Fruit fly (Drosophila melanogaster) whole organism, embryonic: ENCODE results near the gene tplus3a.

ENCODE experiments used
- Abd-B ChIP-seq: fragments of 200-800 bp; sonication (Bioruptor generic); optimal IDR thresholded peaks from 2 replicates; lab custom pipeline; 2018; ENCODE audit warnings: missing biosample characterization, mild to moderate bottlenecking, missing genetic modification characterization, moderate library complexity
- CG10979 ChIP-seq: fragments of 200-800 bp; sonication (Bioruptor generic); optimal IDR thresholded peaks from 2 replicates; lab custom pipeline; 2018; ENCODE audit warnings: missing biosample characterization, mild to moderate bottlenecking, missing genetic modification characterization, moderate library complexity
- CTCF ChIP-seq: fragments of 200-800 bp; sonication (Bioruptor generic); optimal IDR thresholded peaks from 2 replicates; lab custom pipeline; 2017; ENCODE audit warnings: missing biosample characterization, mild to moderate bottlenecking, missing genetic modification characterization, moderate library complexity
- Dll ChIP-seq: fragments of 200-800 bp; sonication (Bioruptor generic); IDR thresholded peaks from 4 replicates; pipeline ENCODE4 v1.3.6; 2022; ENCODE audit warnings: missing biosample characterization, missing genetic modification characterization; ENCODE audit not compliant: partially characterized antibody
- Taf1 ChIP-seq: fragments of 200-800 bp; sonication (Bioruptor generic); IDR thresholded peaks from 2 replicates; pipeline ENCODE4 v1.3.6; 2022; ENCODE audit warnings: missing biosample characterization, missing genetic modification characterization
- onecut ChIP-seq: fragments of 200-800 bp; sonication (Bioruptor generic); IDR thresholded peaks from 2 replicates; pipeline ENCODE4 v1.3.6; 2022; ENCODE audit warnings: missing biosample characterization, missing genetic modification characterization
- sna ChIP-seq: fragments of 200-800 bp; sonication (Bioruptor generic); IDR thresholded peaks from 2 replicates; pipeline ENCODE4 v1.3.6; 2022; ENCODE audit warnings: missing biosample characterization, missing genetic modification characterization; ENCODE audit not compliant: partially characterized antibody
- vfl ChIP-seq: fragments of 200-800 bp; sonication (Bioruptor generic); optimal IDR thresholded peaks from 2 replicates; lab custom pipeline; 2016; ENCODE audit warnings: missing biosample characterization, missing genetic modification characterization

dm6 chr2L:22065243-22065642 lies 5.7 kb upstream of the tplus3a start, which contains the start of gene CG42597:
- TF ChIP-seq CG10979 (no peak), sna (GFP tag; lab: Robert Waterston, UW) (no peak), vfl (GFP tag; lab: Kevin White, UChicago) (no peak), Abd-B (GFP tag; lab: Kevin White, UChicago) (no peak), Taf1 (no peak), CTCF (GFP tag; lab: Kevin White, UChicago) (no peak), onecut (GFP tag; lab: Robert Waterston, UW) (no peak), Dll (GFP tag; lab: Robert Waterston, UW) (no peak)
